Worm (Caenorhabditis elegans) whole organism, young adult: ENCODE results near the gene sru-37.

Source experiments
- F23B12.7 ChIP-seq: sonication (generic microtip); optimal IDR thresholded peaks from 2 replicates; lab custom pipeline; 2017; ENCODE audit warnings: missing genetic modification characterization, mild to moderate bottlenecking, missing compliant biosample characterization, antibody characterized with exemption, moderate library complexity; ENCODE audit not compliant: insufficient read depth
- F49E8.2 ChIP-seq: sonication (generic microtip); optimal IDR thresholded peaks from 3 replicates; lab custom pipeline; 2017; ENCODE audit warnings: missing genetic modification characterization, mild to moderate bottlenecking, missing compliant biosample characterization, antibody characterized with exemption, moderate library complexity; ENCODE audit not compliant: insufficient read depth
- dox-1 ChIP-seq: fragments of 200-800 bp; sonication (Bioruptor generic); IDR thresholded peaks from 2 replicates; pipeline ENCODE4 v1.3.6; 2022; ENCODE audit warnings: missing genetic modification reagents, missing genetic modification characterization, missing compliant biosample characterization
- madf-3 ChIP-seq: fragments of 200-800 bp; sonication (Bioruptor generic); IDR thresholded peaks from 2 replicates; pipeline ENCODE4 v1.3.6; 2022; ENCODE audit warnings: missing genetic modification reagents, missing genetic modification characterization, missing compliant biosample characterization
- madf-8 ChIP-seq: fragments of 200-800 bp; sonication (Bioruptor generic); conservative IDR thresholded peaks from 2 replicates; pipeline ENCODE4 v1.3.6; 2022; ENCODE audit warnings: missing genetic modification reagents, missing genetic modification characterization, missing compliant biosample characterization
- pha-4 ChIP-seq: fragments of 150-350 bp; sonication (generic microtip); optimal IDR thresholded peaks from 2 replicates; lab custom pipeline; 2014; ENCODE audit warnings: missing biosample characterization, missing genetic modification reagents, missing genetic modification characterization
- sdz-38 ChIP-seq: sonication (generic microtip); optimal IDR thresholded peaks from 2 replicates; lab custom pipeline; 2016; ENCODE audit warnings: missing genotype, missing genetic modification characterization, missing compliant biosample characterization
- sea-2 ChIP-seq: fragments of 200-800 bp; sonication (Bioruptor generic); IDR thresholded peaks from 2 replicates; pipeline ENCODE4 v1.3.6; 2022; ENCODE audit warnings: missing genetic modification characterization, missing compliant biosample characterization
- snpc-4 ChIP-seq, 5 experiments: fragments of 150-350 bp in 1 of 5; sonication (generic microtip) in 4 of 5; optimal IDR thresholded peaks; 2 replicates each; lab custom pipeline; 2014 to 2018; ENCODE audit warnings: missing genetic modification characterization in 5 of 5, missing biosample characterization in 3 of 5, antibody characterized with exemption in 2 of 5, mild to moderate bottlenecking in 2 of 5, missing compliant biosample characterization in 2 of 5, missing genotype in 2 of 5, moderate library complexity in 2 of 5, missing genetic modification reagents in 1 of 5
- tbp1 ChIP-seq: fragments of 200-800 bp; sonication (Bioruptor generic); optimal IDR thresholded peaks from 2 replicates; lab custom pipeline; 2018; ENCODE audit warnings: mild to moderate bottlenecking, missing genetic modification characterization, missing compliant biosample characterization
- xnd-1 ChIP-seq: sonication (generic microtip); optimal IDR thresholded peaks from 2 replicates; lab custom pipeline; 2016; ENCODE audit warnings: missing genotype, missing genetic modification reagents, missing genetic modification characterization, missing compliant biosample characterization
- ztf-28 ChIP-seq: fragments of 200-800 bp; sonication (Bioruptor generic); IDR thresholded peaks from 2 replicates; pipeline ENCODE4 v1.3.6; 2022; ENCODE audit warnings: missing genetic modification reagents, missing genetic modification characterization, missing compliant biosample characterization

ce11 chrV:9756242-9756641 lies 49.0 kb upstream of the sru-37 start, which contains the start of gene hrg-3:
- TF ChIP-seq ztf-28 (GFP tag; lab: Robert Waterston, UW), result no peak
- TF ChIP-seq dox-1, result no peak
- TF ChIP-seq madf-3, result no peak
- TF ChIP-seq tbp1 (GFP tag; lab: Kevin White, UChicago), result no peak
- TF ChIP-seq madf-8 (GFP tag; lab: Robert Waterston, UW), result no peak
- no peak for TF ChIP-seq F49E8.2 (tag; lab: Kevin White, UChicago)
- no peak for TF ChIP-seq snpc-4 (GFP tag; optimal IDR thresholded peaks at IDR 0.05; lab: Kevin White, UChicago)
- TF ChIP-seq snpc-4 (tag; optimal IDR thresholded peaks at IDR 0.05; lab: Kevin White, UChicago), result no peak
- TF ChIP-seq xnd-1 (tag; lab: Kevin White, UChicago), result no peak
- no peak for TF ChIP-seq sea-2
- TF ChIP-seq F23B12.7 (tag; lab: Kevin White, UChicago), result no peak
- no peak for TF ChIP-seq sdz-38 (tag; lab: Kevin White, UChicago)
- no peak for TF ChIP-seq pha-4 (tag; lab: Kevin White, UChicago)
